Worm (Caenorhabditis elegans) whole organism, L4/young adult: ENCODE measurements around the gene dyc-1.

ENCODE experiments used
- W03F9.2 ChIP-seq: fragments of 150-350 bp; optimal IDR thresholded peaks from 2 replicates; lab custom pipeline; 2014; ENCODE audit warnings: missing biosample characterization, missing genetic modification characterization
- dao-5 ChIP-seq: sonication (generic microtip); optimal IDR thresholded peaks from 2 replicates; lab custom pipeline; 2016; ENCODE audit warnings: missing genotype, missing genetic modification characterization, moderate library complexity, missing compliant biosample characterization
- him-1 ChIP-seq: sonication (generic microtip); optimal IDR thresholded peaks from 2 replicates; lab custom pipeline; 2016; ENCODE audit warnings: missing genotype, missing genetic modification reagents, missing genetic modification characterization, missing compliant biosample characterization

Gene dyc-1

DNA sequence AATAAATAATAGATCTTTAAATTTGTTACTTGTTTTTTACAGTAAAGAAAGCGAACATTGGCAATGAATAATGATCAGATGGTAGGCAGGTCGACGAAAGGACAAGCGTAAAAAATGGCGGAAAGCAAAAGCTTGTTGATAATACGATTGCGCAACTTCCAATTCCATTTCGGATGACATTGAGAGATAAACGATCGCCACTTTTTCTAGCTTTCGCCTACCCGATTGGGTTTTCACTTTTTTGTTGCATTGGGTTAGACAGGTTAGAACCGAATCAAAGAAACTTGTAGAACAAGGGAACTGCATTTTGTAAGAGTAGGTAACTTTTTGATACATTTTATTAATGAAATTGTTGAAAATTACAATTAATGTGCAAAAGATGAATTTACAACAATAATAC is 20.2 kb downstream of the dyc-1 start:
- no peak for TF ChIP-seq him-1 (tag; lab: Kevin White, UChicago)
- no peak for TF ChIP-seq dao-5 (tag; lab: Kevin White, UChicago)
- TF ChIP-seq W03F9.2 (tag; lab: Kevin White, UChicago) = no peak

DNA sequence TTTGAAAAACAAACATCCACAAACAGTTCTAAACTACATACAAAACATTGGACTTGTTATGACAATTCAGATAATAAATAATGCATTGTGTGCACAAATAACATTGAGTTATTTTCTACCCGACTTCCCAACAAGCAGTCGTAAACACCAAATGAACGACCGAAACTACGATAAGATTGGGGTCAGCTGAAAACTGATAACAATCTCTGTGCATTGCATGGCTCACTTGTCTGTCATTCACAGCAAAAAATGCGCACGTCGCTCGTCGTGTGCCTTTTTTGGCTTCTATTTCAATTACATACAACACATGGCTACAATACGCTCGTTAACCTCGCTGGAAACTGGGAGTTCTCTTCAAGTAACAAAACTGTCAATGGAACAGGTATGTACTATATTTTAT is 21.6 kb downstream of the dyc-1 start, which contains the start of gene C33G3.4:
TSS of gene C33G3.4 (plus strand) at position 213 of the 400 bp plus-strand sequence.
- TF ChIP-seq dao-5 (tag; lab: Kevin White, UChicago) = no peak
- TF ChIP-seq W03F9.2 (tag; lab: Kevin White, UChicago) = peak; percentile 18

DNA sequence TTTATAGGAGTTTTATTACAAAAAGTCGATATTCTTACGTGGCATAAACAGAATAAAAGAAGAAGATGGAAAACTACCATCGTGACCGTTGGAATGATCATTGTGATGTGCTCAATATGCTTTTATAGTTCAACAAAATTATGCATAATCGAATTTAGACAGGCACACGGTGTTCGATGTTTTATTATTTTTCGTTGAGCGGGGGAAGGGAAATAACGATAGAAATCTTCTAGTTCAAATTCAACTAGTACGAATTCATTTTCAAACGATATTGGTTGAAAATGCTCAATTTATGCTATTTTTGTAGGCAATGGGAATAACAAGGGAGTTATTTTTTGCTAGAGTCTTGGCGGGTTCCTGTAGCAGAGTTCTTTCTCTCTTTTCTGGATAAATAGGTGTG is 29.2 kb downstream of the dyc-1 start, which contains the start of gene C33G3.5:
TSS of gene C33G3.5 (minus strand) at position 101 of the 400 bp plus-strand sequence.
- no peak for TF ChIP-seq dao-5 (tag; lab: Kevin White, UChicago)
- no peak for TF ChIP-seq him-1 (tag; lab: Kevin White, UChicago)

DNA sequence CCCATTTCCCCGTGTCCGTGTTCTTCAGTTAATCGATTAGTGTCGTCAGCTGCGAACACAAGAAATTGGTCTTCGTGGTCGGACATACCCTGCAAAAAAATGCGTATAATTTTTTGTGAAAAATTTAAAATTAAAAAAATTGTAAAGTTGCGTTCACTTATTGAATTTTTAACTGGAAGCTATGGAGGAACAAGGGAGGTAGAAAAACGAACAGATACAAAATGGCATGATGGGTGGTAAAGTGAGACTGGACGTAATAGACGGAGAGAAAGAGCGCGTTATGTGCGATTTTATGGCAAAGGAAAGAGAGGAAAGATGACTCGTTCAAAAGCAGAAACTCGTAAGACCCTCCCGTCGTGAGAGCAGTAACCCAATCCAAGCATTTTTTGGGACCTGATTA is 34.9 kb downstream of the dyc-1 start, which contains the start of gene C33G3.6:
TSS of gene C33G3.6 (minus strand) at position 101 of the 400 bp plus-strand sequence.
- TF ChIP-seq him-1 (tag; lab: Kevin White, UChicago) (no peak), W03F9.2 (tag; lab: Kevin White, UChicago) (no peak), dao-5 (tag; lab: Kevin White, UChicago) (no peak)

DNA sequence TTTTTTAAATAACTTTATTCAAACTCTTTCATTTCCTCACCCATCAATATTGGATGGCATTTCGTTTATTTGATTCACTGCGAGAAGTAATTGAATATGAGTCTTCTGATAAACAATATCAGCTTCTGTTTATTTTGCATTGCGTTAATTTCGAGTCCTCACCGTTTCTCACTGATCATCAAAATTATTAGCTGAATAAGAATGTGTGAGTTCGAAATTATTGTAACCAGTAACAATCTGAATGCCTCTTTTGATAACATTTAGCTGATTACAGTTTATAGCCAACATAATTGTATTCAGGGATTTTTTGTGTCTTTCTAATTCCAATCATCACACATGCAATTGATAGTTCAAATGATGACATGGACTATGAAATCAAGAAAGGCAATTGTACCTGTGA is 35.9 kb downstream of the dyc-1 start, which contains the start of gene F16B12.1:
TSS of gene F16B12.1 (plus strand) at position 301 of the 400 bp plus-strand sequence.
- TF ChIP-seq W03F9.2 (tag; lab: Kevin White, UChicago) = no peak
- TF ChIP-seq him-1 (tag; lab: Kevin White, UChicago) = no peak
- TF ChIP-seq dao-5 (tag; lab: Kevin White, UChicago) = no peak

DNA sequence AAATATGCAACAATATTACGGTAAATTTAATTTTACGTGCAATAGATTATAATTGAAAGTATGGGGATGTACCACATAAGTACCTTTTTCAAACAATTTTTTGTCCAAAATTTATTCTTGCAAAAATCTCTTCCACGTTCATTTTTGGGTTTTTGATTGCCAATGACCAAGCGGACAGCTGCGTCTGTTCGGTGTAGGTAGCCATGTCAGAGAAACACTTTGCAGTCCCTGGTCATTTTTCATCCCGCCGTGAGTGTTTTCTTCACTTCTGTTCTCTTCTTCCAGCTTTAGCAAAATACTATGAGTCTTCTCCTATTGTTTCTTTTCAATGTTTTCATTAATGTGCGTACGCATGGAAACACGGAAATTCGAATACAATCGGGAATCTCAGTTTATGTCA is 40.8 kb downstream of the dyc-1 start, which contains the start of gene dsl-4:
TSS of gene dsl-4 (plus strand) at position 301 of the 400 bp plus-strand sequence.
- TF ChIP-seq dao-5 (tag; lab: Kevin White, UChicago) (no peak), W03F9.2 (tag; lab: Kevin White, UChicago) (no peak)

DNA sequence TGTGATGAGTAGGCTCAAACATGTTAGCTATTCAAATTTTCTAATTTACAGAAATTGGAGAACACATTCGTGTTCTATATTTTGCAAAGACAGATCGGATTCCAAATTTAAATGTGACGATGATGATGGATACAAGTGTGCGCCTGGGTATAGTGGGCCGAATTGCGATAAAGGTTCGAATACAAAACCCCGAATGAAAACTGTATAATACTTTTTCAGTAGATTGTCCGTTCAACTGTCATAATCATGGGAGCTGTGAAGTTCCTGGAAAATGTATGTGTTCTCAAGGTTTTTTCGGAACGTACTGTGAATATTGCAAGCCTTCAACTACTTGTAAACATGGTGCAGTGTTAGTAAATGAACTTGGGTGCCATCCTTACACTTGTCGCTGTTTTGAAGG is 41.7 kb downstream of the dyc-1 start:
- no peak for TF ChIP-seq dao-5 (tag; lab: Kevin White, UChicago)
- TF ChIP-seq W03F9.2 (tag; lab: Kevin White, UChicago) = no peak
- no peak for TF ChIP-seq him-1 (tag; lab: Kevin White, UChicago)

DNA sequence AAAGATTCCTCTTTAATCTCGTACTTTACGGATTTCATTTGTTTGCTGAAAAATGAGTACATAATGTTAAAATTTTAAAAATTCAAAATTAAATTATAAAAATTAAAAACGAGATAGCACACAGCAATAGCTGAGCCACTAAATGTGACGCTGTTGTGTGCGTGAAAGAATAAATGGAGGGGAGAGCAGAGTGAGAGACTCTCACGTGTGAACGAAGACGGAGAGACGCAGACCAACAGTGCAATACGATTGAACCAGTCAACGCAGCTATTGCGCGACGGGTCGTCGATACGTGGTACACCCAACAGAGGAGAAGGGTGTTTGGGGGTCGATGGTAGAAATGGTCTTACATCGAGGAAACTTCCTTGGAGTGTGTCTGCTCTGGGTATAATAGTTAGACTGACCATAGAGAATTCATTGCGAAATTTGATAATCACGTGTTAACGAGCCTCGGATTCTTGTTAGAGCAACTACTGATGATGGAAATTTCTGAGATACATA is 49.3 kb downstream of the dyc-1 start, which contains the start of gene F16B12.4:
TSS of gene F16B12.4 (minus strand) at position 51 of the 501 bp plus-strand sequence.
- TF ChIP-seq dao-5 (tag; lab: Kevin White, UChicago) (no peak), W03F9.2 (tag; lab: Kevin White, UChicago) (no peak), him-1 (tag; lab: Kevin White, UChicago) (no peak)

DNA sequence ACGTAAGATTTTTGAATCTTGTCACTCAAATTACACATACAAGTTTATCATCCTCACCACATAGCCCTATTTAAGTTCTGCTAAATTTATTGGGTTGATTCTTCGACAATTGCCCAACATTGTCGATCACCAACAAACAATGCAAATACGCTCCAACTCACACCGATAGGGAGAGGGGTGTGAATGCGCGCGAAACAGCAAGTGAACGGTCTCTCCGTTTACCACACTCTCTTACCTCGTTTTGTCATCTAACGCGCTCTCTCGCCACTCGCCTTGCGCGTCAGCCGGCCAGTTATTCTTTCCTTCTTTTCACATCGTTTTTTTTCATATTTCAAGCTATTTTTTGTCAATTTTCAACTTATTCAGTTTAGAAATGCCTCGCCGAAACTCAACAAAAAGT is 52.7 kb downstream of the dyc-1 start, which contains the start of gene F16B12.6:
TSS of gene F16B12.6 (plus strand) at position 331 of the 400 bp plus-strand sequence.
- TF ChIP-seq W03F9.2 (tag; lab: Kevin White, UChicago) (no peak), him-1 (tag; lab: Kevin White, UChicago) (peak; percentile 32)

DNA sequence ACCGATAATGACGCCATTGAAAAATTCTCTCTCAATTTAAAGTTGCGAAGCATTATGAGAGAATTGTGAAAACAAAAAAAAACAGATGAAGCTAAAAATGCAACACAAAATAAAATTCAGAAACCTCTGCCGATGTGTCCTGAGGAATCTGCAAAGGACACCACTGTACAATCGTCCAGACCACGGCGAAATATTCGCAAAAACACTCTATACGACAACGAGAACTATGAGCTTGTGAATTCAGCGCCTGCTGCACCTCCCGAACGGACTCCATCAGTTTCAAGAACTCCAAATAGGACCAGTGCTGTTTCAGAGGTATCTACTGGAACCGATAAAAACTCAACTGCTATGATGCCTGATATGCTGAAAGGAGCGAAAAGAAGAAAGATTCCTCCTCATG is 53.1 kb downstream of the dyc-1 start:
- TF ChIP-seq him-1 (tag; lab: Kevin White, UChicago) (no peak), dao-5 (tag; lab: Kevin White, UChicago) (no peak), W03F9.2 (tag; lab: Kevin White, UChicago) (no peak)

DNA sequence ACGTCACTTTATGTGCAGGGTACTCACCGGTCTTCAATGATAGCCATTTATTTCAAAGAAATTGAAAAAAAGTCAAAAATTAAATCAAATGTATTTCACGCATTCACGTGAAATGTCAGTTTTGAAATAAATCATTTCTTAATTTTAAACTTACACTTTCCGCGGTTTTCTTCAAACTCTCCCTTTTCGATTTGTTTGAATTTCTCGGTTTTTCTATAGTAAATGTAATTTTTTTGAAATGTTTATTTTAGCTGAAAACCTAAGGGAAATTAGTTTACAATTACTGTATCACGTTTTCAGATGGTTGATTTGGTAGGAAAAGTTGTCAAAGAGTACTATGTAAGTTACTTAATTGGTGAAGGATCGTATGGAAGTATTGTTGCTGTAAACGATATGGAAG is 58.9 kb downstream of the dyc-1 start, which contains the start of gene F16B12.7:
TSS of gene F16B12.7 (plus strand) at position 301 of the 400 bp plus-strand sequence.
- TF ChIP-seq him-1 (tag; lab: Kevin White, UChicago) (no peak), W03F9.2 (tag; lab: Kevin White, UChicago) (no peak), dao-5 (tag; lab: Kevin White, UChicago) (no peak)

DNA sequence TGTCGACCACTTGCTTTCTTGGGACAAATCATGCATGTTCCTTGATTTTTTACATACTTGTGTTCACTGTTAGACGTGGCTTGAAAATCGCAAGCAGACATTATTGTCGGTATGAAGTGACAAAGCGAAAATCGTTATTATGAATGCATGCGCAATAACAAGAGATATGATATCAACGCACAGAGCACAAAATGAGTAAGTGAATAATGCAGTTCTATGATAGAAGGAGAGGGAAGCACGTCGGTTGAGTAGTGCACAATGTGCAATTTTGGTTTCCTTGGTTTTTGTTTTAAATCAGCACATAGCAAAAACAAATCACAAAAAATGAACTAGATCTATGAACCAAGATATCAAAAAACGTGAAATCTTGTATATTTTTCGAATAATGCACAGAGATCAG is 64.0 kb downstream of the dyc-1 start, which contains the start of gene nhr-281:
TSS of gene nhr-281 (minus strand) at position 101 of the 400 bp plus-strand sequence.
- TF ChIP-seq him-1 (tag; lab: Kevin White, UChicago) = no peak
- no peak for TF ChIP-seq W03F9.2 (tag; lab: Kevin White, UChicago)
- TF ChIP-seq dao-5 (tag; lab: Kevin White, UChicago) = no peak
